Fruit fly (Drosophila melanogaster) whole organism, embryonic: ENCODE measurements around the gene Aprt.

ENCODE experiments used
- Asciz ChIP-seq: fragments of 200-800 bp; sonication (Bioruptor generic); optimal IDR thresholded peaks from 2 replicates; lab custom pipeline; 2017; ENCODE audit warnings: missing biosample characterization, mild to moderate bottlenecking, missing genetic modification characterization, missing genetic modification reagents
- CG10274 ChIP-seq: fragments of 200-800 bp; sonication (Bioruptor generic); optimal IDR thresholded peaks from 3 replicates; lab custom pipeline; 2017; ENCODE audit warnings: missing biosample characterization, mild to moderate bottlenecking, missing genetic modification characterization
- CG10565 ChIP-seq: fragments of 200-800 bp; sonication (Bioruptor generic); optimal IDR thresholded peaks from 3 replicates; lab custom pipeline; 2016; ENCODE audit warnings: missing biosample characterization, mild to moderate bottlenecking, missing genetic modification characterization
- CG10654 ChIP-seq: fragments of 200-800 bp; sonication (Bioruptor generic); optimal IDR thresholded peaks from 2 replicates; lab custom pipeline; 2016; ENCODE audit warnings: missing biosample characterization, missing genetic modification characterization
- CG10959 ChIP-seq: fragments of 200-800 bp; sonication (Bioruptor generic); IDR thresholded peaks from 2 replicates; pipeline ENCODE4 v1.3.6; 2022; ENCODE audit warnings: missing biosample characterization, missing genetic modification characterization
- CG10979 ChIP-seq: fragments of 200-800 bp; sonication (Bioruptor generic); optimal IDR thresholded peaks from 2 replicates; lab custom pipeline; 2018; ENCODE audit warnings: missing biosample characterization, mild to moderate bottlenecking, missing genetic modification characterization, moderate library complexity
- CG11723 ChIP-seq: fragments of 200-800 bp; sonication (Bioruptor generic); optimal IDR thresholded peaks from 2 replicates; lab custom pipeline; 2017; ENCODE audit warnings: missing biosample characterization, mild to moderate bottlenecking, missing genetic modification characterization
- CG13123 ChIP-seq: fragments of 200-800 bp; sonication (Bioruptor generic); optimal IDR thresholded peaks from 2 replicates; lab custom pipeline; 2016; ENCODE audit warnings: missing biosample characterization, missing genetic modification characterization
- CG15479 ChIP-seq: fragments of 200-800 bp; sonication (Bioruptor generic); optimal IDR thresholded peaks from 3 replicates; lab custom pipeline; 2019; ENCODE audit warnings: missing biosample characterization, mild to moderate bottlenecking, missing genetic modification characterization, moderate library complexity
- CG16813 ChIP-seq: fragments of 200-800 bp; sonication (Bioruptor generic); IDR thresholded peaks from 3 replicates; pipeline ENCODE4 v1.3.6; 2022; ENCODE audit warnings: missing biosample characterization, missing genetic modification characterization; ENCODE audit not compliant: partially characterized antibody
- CG16815 ChIP-seq: fragments of 200-800 bp; sonication (Bioruptor generic); optimal IDR thresholded peaks from 3 replicates; lab custom pipeline; 2017; ENCODE audit warnings: missing biosample characterization, mild to moderate bottlenecking, missing genetic modification characterization
- CG17802 ChIP-seq: fragments of 200-800 bp; sonication (Bioruptor generic); optimal IDR thresholded peaks from 2 replicates; lab custom pipeline; 2018; ENCODE audit warnings: missing biosample characterization, mild to moderate bottlenecking, missing genetic modification characterization, moderate library complexity
- CG1832 ChIP-seq: fragments of 200-800 bp; sonication (Bioruptor generic); optimal IDR thresholded peaks from 2 replicates; lab custom pipeline; 2017; ENCODE audit warnings: missing biosample characterization, mild to moderate bottlenecking, missing genetic modification characterization, inconsistent platforms
- CG18619 ChIP-seq: fragments of 200-800 bp; sonication (Bioruptor generic); optimal IDR thresholded peaks from 3 replicates; lab custom pipeline; 2017; ENCODE audit warnings: missing biosample characterization, mild to moderate bottlenecking, missing genetic modification characterization
- CG30020 ChIP-seq: fragments of 200-800 bp; optimal IDR thresholded peaks from 2 replicates; lab custom pipeline; 2019; ENCODE audit warnings: missing biosample characterization, mild to moderate bottlenecking, missing genetic modification characterization, moderate library complexity
- CG31388 ChIP-seq: fragments of 200-800 bp; sonication (Bioruptor generic); optimal IDR thresholded peaks from 2 replicates; lab custom pipeline; 2016; ENCODE audit warnings: missing biosample characterization, missing genetic modification characterization
- CG34422 ChIP-seq: fragments of 200-800 bp; sonication (Bioruptor generic); IDR thresholded peaks from 3 replicates; pipeline ENCODE4 v1.3.6; 2022; ENCODE audit warnings: missing biosample characterization, missing genetic modification characterization
- CG3838 ChIP-seq: fragments of 200-800 bp; sonication (Bioruptor generic); optimal IDR thresholded peaks from 3 replicates; lab custom pipeline; 2016; ENCODE audit warnings: missing biosample characterization, missing genetic modification characterization
- CG3995 ChIP-seq: fragments of 200-800 bp; sonication (Bioruptor generic); optimal IDR thresholded peaks from 3 replicates; lab custom pipeline; 2016; ENCODE audit warnings: missing biosample characterization, missing genetic modification characterization
- CG4820 ChIP-seq: fragments of 200-800 bp; sonication (Bioruptor generic); optimal IDR thresholded peaks from 3 replicates; lab custom pipeline; 2016; ENCODE audit warnings: missing biosample characterization, missing genetic modification characterization
- CG6254 ChIP-seq: fragments of 200-800 bp; sonication (Bioruptor generic); optimal IDR thresholded peaks from 3 replicates; lab custom pipeline; 2017; ENCODE audit warnings: mild to moderate bottlenecking, missing biosample characterization, missing genetic modification reagents, missing genetic modification characterization
- CG6765 ChIP-seq: fragments of 200-800 bp; sonication (Bioruptor generic); optimal IDR thresholded peaks from 3 replicates; lab custom pipeline; 2017; ENCODE audit warnings: missing biosample characterization, mild to moderate bottlenecking, missing genetic modification characterization
- CG7928 ChIP-seq: fragments of 200-800 bp; sonication (Bioruptor generic); optimal IDR thresholded peaks from 2 replicates; lab custom pipeline; 2017; ENCODE audit warnings: missing biosample characterization, mild to moderate bottlenecking, missing genetic modification characterization
- CG8478 ChIP-seq: fragments of >200 bp; optimal IDR thresholded peaks from 2 replicates; lab custom pipeline; 2018
- CG8924 ChIP-seq: fragments of 200-800 bp; optimal IDR thresholded peaks from 3 replicates; lab custom pipeline; 2019; ENCODE audit warnings: missing biosample characterization, mild to moderate bottlenecking, missing genetic modification characterization, moderate library complexity
- Chrac-16 ChIP-seq: fragments of 200-800 bp; sonication (Bioruptor generic); optimal IDR thresholded peaks from 3 replicates; lab custom pipeline; 2016; ENCODE audit warnings: missing biosample characterization, missing genetic modification characterization
- Dip2 ChIP-seq: fragments of 200-800 bp; sonication (Bioruptor generic); IDR thresholded peaks from 2 replicates; pipeline ENCODE4 v1.3.6; 2022; ENCODE audit warnings: missing biosample characterization, missing genetic modification characterization
- Dref ChIP-seq: fragments of 200-800 bp; sonication (Bioruptor generic); IDR thresholded peaks from 2 replicates; pipeline ENCODE4 v1.3.6; 2022; ENCODE audit warnings: missing biosample characterization, missing genetic modification characterization
- Fer3 ChIP-seq: fragments of 200-800 bp; sonication (Bioruptor generic); optimal IDR thresholded peaks from 2 replicates; lab custom pipeline; 2018; ENCODE audit warnings: missing biosample characterization, mild to moderate bottlenecking, missing genetic modification characterization, moderate library complexity
- HLH4C ChIP-seq: fragments of 200-800 bp; sonication (Bioruptor generic); IDR thresholded peaks from 3 replicates; pipeline ENCODE4 v1.3.6; 2022; ENCODE audit warnings: missing biosample characterization, missing genetic modification characterization; ENCODE audit not compliant: partially characterized antibody
- Hand ChIP-seq: fragments of 200-800 bp; sonication (Bioruptor generic); optimal IDR thresholded peaks from 2 replicates; lab custom pipeline; 2017; ENCODE audit warnings: mild to moderate bottlenecking, missing biosample characterization, missing genetic modification reagents, missing genetic modification characterization
- Hr3 ChIP-seq: fragments of 200-800 bp; sonication (Bioruptor generic); optimal IDR thresholded peaks from 3 replicates; lab custom pipeline; 2016; ENCODE audit warnings: missing biosample characterization, missing genetic modification characterization
- Lim3 ChIP-seq: fragments of 200-800 bp; sonication (Bioruptor generic); IDR thresholded peaks from 2 replicates; pipeline ENCODE4 v1.3.6; 2022; ENCODE audit warnings: missing biosample characterization, missing genetic modification characterization
- Myb ChIP-seq: fragments of 200-800 bp; sonication (Bioruptor generic); optimal IDR thresholded peaks from 2 replicates; lab custom pipeline; 2016; ENCODE audit warnings: missing biosample characterization, missing genetic modification characterization
- Optix ChIP-seq: fragments of 200-800 bp; sonication (Bioruptor generic); IDR thresholded peaks from 3 replicates; pipeline ENCODE4 v1.3.6; 2022; ENCODE audit warnings: missing biosample characterization, missing genetic modification characterization
- PHDP ChIP-seq: fragments of 200-800 bp; sonication (Bioruptor generic); optimal IDR thresholded peaks from 3 replicates; lab custom pipeline; 2018; ENCODE audit warnings: missing biosample characterization, mild to moderate bottlenecking, missing genetic modification characterization, moderate library complexity
- Ptx1 ChIP-seq: fragments of 200-800 bp; sonication (Bioruptor generic); IDR thresholded peaks from 2 replicates; pipeline ENCODE4 v1.3.6; 2022; ENCODE audit warnings: missing biosample characterization, missing genetic modification characterization
- ap ChIP-seq: fragments of 200-800 bp; sonication (Bioruptor generic); IDR thresholded peaks from 2 replicates; pipeline ENCODE4 v1.3.6; 2022; ENCODE audit warnings: missing biosample characterization, missing genetic modification characterization
- disco-r ChIP-seq: fragments of 200-800 bp; sonication (Bioruptor generic); optimal IDR thresholded peaks from 2 replicates; lab custom pipeline; 2016; ENCODE audit warnings: missing biosample characterization, missing genetic modification characterization
- inv ChIP-seq: fragments of 200-800 bp; sonication (Bioruptor generic); IDR thresholded peaks from 2 replicates; pipeline ENCODE4 v1.3.6; 2022; ENCODE audit warnings: missing biosample characterization, missing genetic modification characterization; ENCODE audit not compliant: partially characterized antibody
- kah ChIP-seq: fragments of 200-800 bp; sonication (Bioruptor generic); optimal IDR thresholded peaks from 2 replicates; lab custom pipeline; 2018; ENCODE audit warnings: missing biosample characterization, mild to moderate bottlenecking, missing genetic modification characterization
- klu ChIP-seq: fragments of 200-800 bp; sonication (Bioruptor generic); IDR thresholded peaks from 2 replicates; pipeline ENCODE4 v1.3.6; 2022; ENCODE audit warnings: missing biosample characterization, missing genetic modification characterization
- lov ChIP-seq, 2 experiments: fragments of 200-800 bp in 1 of 2; fragments of >200 bp in 1 of 2; sonication (Bioruptor generic) in 1 of 2; IDR thresholded peaks in 1 of 2; optimal IDR thresholded peaks in 1 of 2; 2 replicates in 1 of 2; 3 replicates in 1 of 2; pipeline versions ENCODE4 v1.3.6 to Lab custom; 2017 to 2022; ENCODE audit warnings: missing biosample characterization in 1 of 2, missing genetic modification characterization in 1 of 2
- onecut ChIP-seq: fragments of 200-800 bp; sonication (Bioruptor generic); IDR thresholded peaks from 2 replicates; pipeline ENCODE4 v1.3.6; 2022; ENCODE audit warnings: missing biosample characterization, missing genetic modification characterization
- prd ChIP-seq, 3 experiments: fragments of >200 bp in 2 of 3; fragments of 200-800 bp in 1 of 3; sonication (Bioruptor generic) in 1 of 3; optimal IDR thresholded peaks in 2 of 3; IDR thresholded peaks in 1 of 3; 2 replicates in 2 of 3; 3 replicates in 1 of 3; pipeline versions ENCODE4 v1.3.6 to Lab custom; 2017 to 2022; ENCODE audit warnings: missing biosample characterization in 1 of 3, missing genetic modification characterization in 1 of 3
- ranshi ChIP-seq: fragments of 200-800 bp; sonication (Bioruptor generic); IDR thresholded peaks from 2 replicates; pipeline ENCODE4 v1.3.6; 2022; ENCODE audit warnings: missing biosample characterization, missing genetic modification characterization
- sd ChIP-seq: fragments of 200-800 bp; sonication (Bioruptor generic); optimal IDR thresholded peaks from 3 replicates; lab custom pipeline; 2018; ENCODE audit warnings: missing biosample characterization, mild to moderate bottlenecking, missing genetic modification characterization, moderate library complexity
- seq ChIP-seq: fragments of 200-800 bp; sonication (Bioruptor generic); IDR thresholded peaks from 2 replicates; pipeline ENCODE4 v1.3.6; 2022; ENCODE audit warnings: missing biosample characterization, missing genetic modification characterization
- slou ChIP-seq: fragments of 200-800 bp; sonication (Bioruptor generic); optimal IDR thresholded peaks from 3 replicates; lab custom pipeline; 2016; ENCODE audit warnings: missing biosample characterization, missing genetic modification characterization
- tap ChIP-seq: fragments of 200-800 bp; optimal IDR thresholded peaks from 3 replicates; lab custom pipeline; 2019; ENCODE audit warnings: missing biosample characterization, mild to moderate bottlenecking, missing genetic modification characterization, moderate library complexity
- z ChIP-seq: fragments of 200-800 bp; sonication (Bioruptor generic); IDR thresholded peaks from 3 replicates; pipeline ENCODE4 v1.3.6; 2022; ENCODE audit warnings: missing biosample characterization, missing genetic modification characterization

Gene Aprt

DNA sequence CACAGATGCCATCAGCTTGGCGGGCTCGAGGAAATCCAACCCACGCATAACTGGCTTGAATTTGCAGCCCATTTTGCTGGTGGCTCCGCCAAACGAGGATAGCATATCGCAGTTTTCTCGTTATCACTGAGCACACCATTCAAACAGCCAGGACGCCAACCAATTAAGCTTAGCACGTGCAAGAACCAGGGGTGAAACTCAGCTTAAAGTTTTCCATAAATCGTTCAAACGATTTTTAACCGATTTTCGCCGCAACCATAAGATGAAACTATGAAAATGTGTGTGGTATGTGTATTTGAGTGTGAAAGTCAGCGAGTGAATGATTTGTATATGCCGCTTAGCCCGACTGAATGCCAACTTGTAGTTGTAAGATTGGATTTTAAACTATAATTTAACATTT, 6.1 kb upstream of the Aprt start (continued):
- TF ChIP-seq CG16813 (GFP tag; lab: Robert Waterston, UW) (0 out of 3 replicates have a peak, but pooled peaks have one; percentile 39), prd (optimal IDR thresholded peaks at IDR 0.05; lab: Kevin White, UChicago) (no peak), prd (GFP tag; IDR thresholded peaks at IDR 0.05; lab: Robert Waterston, UW) (no peak), CG17802 (tag; lab: Kevin White, UChicago) (no peak), CG10654 (GFP tag; lab: Kevin White, UChicago) (no peak), disco-r (GFP tag; lab: Kevin White, UChicago) (no peak), sd (tag; lab: Kevin White, UChicago) (no peak), Ptx1 (GFP tag; lab: Robert Waterston, UW) (no peak), CG16815 (GFP tag; lab: Kevin White, UChicago) (no peak), CG30020 (no peak), Dip2 (GFP tag; lab: Robert Waterston, UW) (no peak), CG11723 (GFP tag; lab: Kevin White, UChicago) (no peak), CG8478 (lab: Kevin White, UChicago) (no peak), CG8924 (tag; lab: Kevin White, UChicago) (no peak), Asciz (GFP tag; lab: Kevin White, UChicago) (no peak), CG10979 (tag; lab: Kevin White, UChicago) (peak; percentile 20), HLH4C (GFP tag; lab: Robert Waterston, UW) (no peak), Optix (GFP tag; lab: Robert Waterston, UW) (no peak), onecut (peak; percentile 39), lov (optimal IDR thresholded peaks at IDR 0.05; lab: Kevin White, UChicago) (no peak), lov (GFP tag; IDR thresholded peaks at IDR 0.05; lab: Robert Waterston, UW) (no peak), CG3838 (GFP tag; lab: Kevin White, UChicago) (no peak), z (GFP tag; lab: Robert Waterston, UW) (no peak), CG18619 (no peak), Fer3 (tag; lab: Kevin White, UChicago) (no peak), CG34422 (no peak), Myb (peak; percentile 91), seq (GFP tag; lab: Robert Waterston, UW) (no peak), PHDP (tag; lab: Kevin White, UChicago) (no peak), kah (no peak), Dref (GFP tag; lab: Robert Waterston, UW) (no peak), CG10959 (GFP tag; lab: Robert Waterston, UW) (no peak), slou (GFP tag; lab: Kevin White, UChicago) (no peak), CG13123 (no peak), CG1832 (no peak), CG31388 (GFP tag; lab: Kevin White, UChicago) (no peak), Hand (GFP tag; lab: Kevin White, UChicago) (no peak), CG10274 (GFP tag; lab: Kevin White, UChicago) (no peak), CG15479 (no peak), tap (no peak), CG3995 (GFP tag; lab: Kevin White, UChicago) (peak; percentile 27), klu (GFP tag; lab: Robert Waterston, UW) (no peak), Hr3 (GFP tag; lab: Kevin White, UChicago) (no peak), CG7928 (GFP tag; lab: Kevin White, UChicago) (no peak), CG6254 (GFP tag; lab: Kevin White, UChicago) (no peak), CG4820 (GFP tag; lab: Kevin White, UChicago) (no peak), Lim3 (GFP tag; lab: Robert Waterston, UW) (no peak), inv (no peak), ranshi (GFP tag; lab: Robert Waterston, UW) (no peak), ap (GFP tag; lab: Robert Waterston, UW) (no peak), CG6765 (no peak), CG10565 (GFP tag; lab: Kevin White, UChicago) (no peak), Chrac-16 (GFP tag; lab: Kevin White, UChicago) (no peak)
